Worm (Caenorhabditis elegans): ENCODE measurements around the gene kel-3.

Gene kel-3

ce11 chrIII:13426036-13426435 lies 38.6 kb upstream of the kel-3 start, which contains the start of gene cope-1:
TSS of gene cope-1 (plus strand) at chrIII:13426264.
- no peak for TF ChIP-seq ceh-28 (tag; optimal IDR thresholded peaks at IDR 0.05)
- TF ChIP-seq dpl-1 (GFP tag; optimal IDR thresholded peaks at IDR 0.05): peak; percentile 51
- no peak for TF ChIP-seq ztf-7 (tag; optimal IDR thresholded peaks at IDR 0.05)
- peak; percentile 43 for TF ChIP-seq mes-2 (tag; optimal IDR thresholded peaks at IDR 0.05; ENCODE audit: poor library complexity, severe bottlenecking)
- TF ChIP-seq T20F7.1 (GFP tag; optimal IDR thresholded peaks at IDR 0.05): no peak
- TF ChIP-seq lin-38 (GFP tag; IDR thresholded peaks at IDR 0.05): peak; percentile 36
- TF ChIP-seq lsy-2 (tag; optimal IDR thresholded peaks at IDR 0.05): peak in 1 of 2 experiments; percentile 65

ce11 chrIII:13427817-13428216 lies 36.8 kb upstream of the kel-3 start:
- TF ChIP-seq snpc-4 (tag; optimal IDR thresholded peaks at IDR 0.05) (no peak), F49E8.2 (tag; optimal IDR thresholded peaks at IDR 0.05; ENCODE audit: borderline replicate concordance) (no peak), lin-29 (GFP tag; IDR thresholded peaks at IDR 0.05) (no peak), arid-1 (GFP tag; conservative IDR thresholded peaks at IDR 0.05) (no peak), hmg-1.1 (GFP tag; IDR thresholded peaks at IDR 0.05) (no peak), ceh-62 (tag; optimal IDR thresholded peaks at IDR 0.05) (no peak), F37D6.2 (tag; optimal IDR thresholded peaks at IDR 0.05) (no peak), nhr-102 (tag; optimal IDR thresholded peaks at IDR 0.05) (no peak), ceh-28 (tag; optimal IDR thresholded peaks at IDR 0.05) (no peak), ceh-32 (tag; optimal IDR thresholded peaks at IDR 0.05; ENCODE audit: poor library complexity) (no peak), ces-1 (GFP tag; optimal IDR thresholded peaks at IDR 0.05) (no peak), duxl-1 (tag; optimal IDR thresholded peaks at IDR 0.05; ENCODE audit: poor library complexity) (no peak), lin-1 (GFP tag; IDR thresholded peaks at IDR 0.05) (no peak), Y105C5A.15 (GFP tag; IDR thresholded peaks at IDR 0.05) (no peak), zip-2 (tag; optimal IDR thresholded peaks at IDR 0.05) (no peak), nhr-25 (tag; optimal IDR thresholded peaks at IDR 0.05; ENCODE audit: borderline replicate concordance, insufficient read depth) (no peak)

ce11 chrIII:13429668-13430067 lies 35.0 kb upstream of the kel-3 start, which contains the start of gene bli-5:
TSS of gene bli-5 (minus strand) at chrIII:13429768.
- TF ChIP-seq Y5F2A.4 (GFP tag; optimal IDR thresholded peaks at IDR 0.05): no peak
- no peak for TF ChIP-seq D1046.2 (GFP tag; IDR thresholded peaks at IDR 0.05)
- TF ChIP-seq mxl-3 (GFP tag; optimal IDR thresholded peaks at IDR 0.05): no peak
- no peak for TF ChIP-seq T20F7.1 (GFP tag; optimal IDR thresholded peaks at IDR 0.05)
- no peak for TF ChIP-seq nhr-237 (tag; optimal IDR thresholded peaks at IDR 0.05)
- TF ChIP-seq rbr-2 (tag; optimal IDR thresholded peaks at IDR 0.05): no peak
- no peak for TF ChIP-seq nhr-76 (tag; optimal IDR thresholded peaks at IDR 0.05)
- no peak for TF ChIP-seq nhr-28 (tag; optimal IDR thresholded peaks at IDR 0.05)
- no peak for TF ChIP-seq lin-29 (GFP tag; IDR thresholded peaks at IDR 0.05)
- no peak for TF ChIP-seq ctbp-1 (GFP tag; IDR thresholded peaks at IDR 0.05)
- no peak for TF ChIP-seq pqm-1 (tag; optimal IDR thresholded peaks at IDR 0.05)
- TF ChIP-seq lim-7 (GFP tag; IDR thresholded peaks at IDR 0.05): no peak
- no peak for TF ChIP-seq nhr-11 (tag; optimal IDR thresholded peaks at IDR 0.05)
- TF ChIP-seq tag-97 (GFP tag; IDR thresholded peaks at IDR 0.05): no peak

ce11 chrIII:13430162-13430561 lies 34.5 kb upstream of the kel-3 start, which contains the start of gene trf-1:
TSS of gene trf-1 (plus strand) at chrIII:13430462.
- TF ChIP-seq unc-62 (GFP tag; optimal IDR thresholded peaks at IDR 0.05 in 1 of 2) (no peak), unc-62 (tag; optimal IDR thresholded peaks at IDR 0.05) (no peak), nhr-102 (tag; optimal IDR thresholded peaks at IDR 0.05) (no peak), zip-11 (GFP tag; IDR thresholded peaks at IDR 0.05) (no peak), attf-4 (tag; optimal IDR thresholded peaks at IDR 0.05) (no peak), Y5F2A.4 (GFP tag; optimal IDR thresholded peaks at IDR 0.05) (no peak), nhr-77 (tag; optimal IDR thresholded peaks at IDR 0.05) (no peak), aly-2 (tag; optimal IDR thresholded peaks at IDR 0.05) (no peak), F49E8.2 (tag; optimal IDR thresholded peaks at IDR 0.05; ENCODE audit: borderline replicate concordance) (no peak), duxl-1 (tag; optimal IDR thresholded peaks at IDR 0.05; ENCODE audit: poor library complexity) (no peak), ztf-11 (tag; optimal IDR thresholded peaks at IDR 0.05) (no peak), mdt-29 (GFP tag; IDR thresholded peaks at IDR 0.05) (no peak), ztf-7 (tag; optimal IDR thresholded peaks at IDR 0.05) (no peak), dmd-8 (GFP tag; IDR thresholded peaks at IDR 0.05) (no peak), Y75B8A.6 (GFP tag; IDR thresholded peaks at IDR 0.05) (no peak), aha-1 (tag) (no peak), mdl-1 (tag; optimal IDR thresholded peaks at IDR 0.05) (no peak), nhr-28 (tag; optimal IDR thresholded peaks at IDR 0.05) (no peak), daf-12 (tag; optimal IDR thresholded peaks at IDR 0.05) (no peak), nhr-10 (tag; optimal IDR thresholded peaks at IDR 0.05) (no peak), lin-15B (tag; optimal IDR thresholded peaks at IDR 0.05) (no peak)

All from whole organism, L4 larva.